Worm (Caenorhabditis elegans) whole organism, midembryonic: ENCODE results near the gene clp-2.

Source experiments
- T22C8.4 ChIP-seq: fragments of 200-800 bp; sonication (Bioruptor generic); IDR thresholded peaks from 2 replicates; pipeline ENCODE4 v1.3.6; 2022; ENCODE audit warnings: missing genetic modification characterization, missing compliant biosample characterization
- cog-1 ChIP-seq: sonication (generic microtip); optimal IDR thresholded peaks from 2 replicates; lab custom pipeline; 2016; ENCODE audit warnings: missing genetic modification characterization, missing compliant biosample characterization
- flt-1 ChIP-seq: fragments of 200-800 bp; sonication (Bioruptor generic); IDR thresholded peaks from 2 replicates; pipeline ENCODE4 v1.3.6; 2022; ENCODE audit warnings: missing genetic modification characterization, missing compliant biosample characterization
- klf-2 ChIP-seq: fragments of 200-800 bp; sonication (Bioruptor generic); conservative IDR thresholded peaks from 2 replicates; pipeline ENCODE4 v1.3.6; 2022; ENCODE audit warnings: missing genetic modification reagents, missing genetic modification characterization, missing compliant biosample characterization
- med-1 ChIP-seq: sonication (generic microtip); optimal IDR thresholded peaks from 2 replicates; lab custom pipeline; 2017; ENCODE audit warnings: missing genetic modification characterization, mild to moderate bottlenecking, missing compliant biosample characterization, antibody characterized with exemption, missing genetic modification reagents; ENCODE audit not compliant: insufficient read depth

DNA sequence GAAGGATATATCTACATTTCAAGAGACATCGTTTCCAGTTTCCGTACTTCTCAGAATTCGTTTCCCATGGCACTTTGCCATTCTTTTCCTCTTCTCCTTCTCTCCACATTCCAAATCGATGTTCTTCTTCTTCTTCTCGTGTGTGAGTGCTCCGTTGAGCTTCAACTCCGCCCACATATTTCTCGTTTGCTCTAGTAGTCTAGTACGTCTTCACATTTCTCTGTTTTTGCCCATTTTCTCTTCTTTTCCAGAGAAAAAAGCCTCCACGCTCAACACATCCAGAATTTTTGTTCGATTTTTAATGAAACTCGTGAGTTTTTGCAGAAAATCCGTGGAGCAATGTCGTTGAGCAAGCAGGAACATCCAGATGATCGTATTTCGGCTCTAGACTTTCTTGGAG lies 5.1 kb upstream of the clp-2 start, which contains the start of gene T04A8.18:
- TF ChIP-seq klf-2 (GFP tag; lab: Robert Waterston, UW) = no peak
- TF ChIP-seq T22C8.4 = no peak
- TF ChIP-seq flt-1 (GFP tag; lab: Robert Waterston, UW) = no peak
- TF ChIP-seq med-1 (GFP tag; lab: Kevin White, UChicago) = no peak
- TF ChIP-seq cog-1 (tag; lab: Kevin White, UChicago) = no peak
